Worm (Caenorhabditis elegans): Measurements from ENCODE around the gene F54B11.10.

Gene F54B11.10

ce11 chrX:13600136-13600535 lies 18.2 kb downstream of the F54B11.10 start, which contains the start of gene F54B11.7:
TSS of gene F54B11.7 (plus strand) at chrX:13600436.
- TF ChIP-seq C34F6.9 (tag; optimal IDR thresholded peaks at IDR 0.05) (no peak), ZK546.5 (tag; optimal IDR thresholded peaks at IDR 0.05) (no peak), gmeb-1 (tag; optimal IDR thresholded peaks at IDR 0.05) (no peak), nhr-237 (tag; optimal IDR thresholded peaks at IDR 0.05) (no peak), nhr-11 (tag; optimal IDR thresholded peaks at IDR 0.05) (no peak), Y55F3AM.14 (GFP tag; optimal IDR thresholded peaks at IDR 0.05) (no peak), ama-1 (optimal IDR thresholded peaks at IDR 0.05) (no peak), unc-55 (GFP tag; optimal IDR thresholded peaks at IDR 0.05) (no peak), R02D3.7 (tag; optimal IDR thresholded peaks at IDR 0.05) (no peak), dmd-4 (tag; optimal IDR thresholded peaks at IDR 0.05) (no peak), aly-2 (tag; optimal IDR thresholded peaks at IDR 0.05) (no peak), mdl-1 (tag; optimal IDR thresholded peaks at IDR 0.05) (no peak), nhr-10 (tag; optimal IDR thresholded peaks at IDR 0.05) (no peak), ztf-1 (GFP tag; conservative IDR thresholded peaks at IDR 0.05) (no peak)

DNA sequence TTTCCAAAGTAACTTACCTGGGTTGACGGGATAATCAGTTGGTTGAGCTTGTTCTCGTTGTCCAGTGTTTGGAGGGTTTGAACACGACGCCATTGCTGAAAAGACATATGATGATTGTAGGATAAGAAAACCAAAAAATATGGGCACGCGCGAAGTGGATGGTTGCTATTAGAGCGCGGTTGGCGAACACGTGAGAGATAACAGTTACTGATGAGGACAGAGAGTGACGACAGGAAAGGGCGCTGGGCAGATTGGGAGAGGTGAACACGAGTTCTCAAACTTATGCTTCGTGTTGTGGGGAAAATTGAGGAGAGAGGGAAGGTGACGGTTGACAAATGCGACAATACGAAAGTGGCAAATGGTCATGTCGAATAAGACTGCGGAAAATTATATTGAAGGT lies 21.9 kb downstream of the F54B11.10 start, which contains the start of gene F54B11.8:
Gene F54B11.8 (minus strand): TSS at position 101 of the 400 bp plus-strand sequence.
- TF ChIP-seq peb-1 (tag; optimal IDR thresholded peaks at IDR 0.05) (no peak), snpc-4 (tag; optimal IDR thresholded peaks at IDR 0.05) (no peak), blmp-1 (tag; optimal IDR thresholded peaks at IDR 0.05; ENCODE audit: insufficient read depth) (no peak), skn-1 (tag; optimal IDR thresholded peaks at IDR 0.05) (no peak)

DNA sequence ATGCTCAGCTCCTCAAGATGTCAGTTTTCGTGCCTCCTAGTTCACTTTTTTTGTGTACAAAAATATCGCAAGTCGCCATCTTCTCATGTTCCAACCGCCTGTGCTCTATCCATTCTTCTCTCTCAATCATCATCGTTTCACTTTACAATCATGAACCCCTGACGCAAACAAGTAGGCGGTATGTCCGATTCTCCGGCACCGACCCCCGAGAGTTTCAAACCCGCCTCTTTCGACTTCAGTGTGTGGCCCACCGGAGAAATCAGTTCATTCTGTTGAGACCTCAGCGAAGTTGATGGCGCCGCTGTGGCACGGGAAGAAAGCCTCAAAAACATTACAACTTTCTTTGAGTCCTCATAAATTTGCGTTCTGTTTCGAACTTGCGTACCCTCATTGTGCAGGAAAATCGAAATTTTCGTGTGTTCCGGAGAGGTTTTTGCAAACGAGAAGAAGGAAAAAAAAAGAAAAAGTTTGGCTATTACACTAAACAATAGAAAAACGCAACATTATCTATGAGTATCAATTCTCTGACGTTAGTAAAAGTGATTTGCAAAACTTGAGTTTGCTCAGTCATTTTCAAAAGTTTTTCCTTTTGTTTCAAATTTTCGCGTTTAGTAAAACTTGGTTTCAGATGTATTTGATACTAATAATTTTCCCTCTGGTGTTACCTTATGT lies 23.2 kb downstream of the F54B11.10 start, which contains the start of gene F54B11.9:
Gene F54B11.9 (plus strand): TSS at position 622 of the 672 bp plus-strand sequence.
- TF ChIP-seq ceh-16 (tag; optimal IDR thresholded peaks at IDR 0.05) (no peak), aly-2 (tag; optimal IDR thresholded peaks at IDR 0.05) (no peak), nhr-10 (tag; optimal IDR thresholded peaks at IDR 0.05) (no peak), alr-1 (tag; optimal IDR thresholded peaks at IDR 0.05) (no peak), nhr-237 (tag; optimal IDR thresholded peaks at IDR 0.05) (no peak), unc-62 (GFP tag; optimal IDR thresholded peaks at IDR 0.05) (no peak), fos-1 (tag; optimal IDR thresholded peaks at IDR 0.05) (no peak), nhr-129 (tag; optimal IDR thresholded peaks at IDR 0.05) (peak; percentile 59), lsy-2 (tag; optimal IDR thresholded peaks at IDR 0.05) (no peak), F13H6.1 (tag; optimal IDR thresholded peaks at IDR 0.05) (peak; percentile 43), mab-5 (tag; optimal IDR thresholded peaks at IDR 0.05) (no peak), dmd-4 (tag; optimal IDR thresholded peaks at IDR 0.05) (no peak), nhr-21 (tag; optimal IDR thresholded peaks at IDR 0.05) (no peak), nhr-23 (tag; optimal IDR thresholded peaks at IDR 0.05) (no peak), nhr-6 (tag; optimal IDR thresholded peaks at IDR 0.05) (no peak), ztf-11 (tag; optimal IDR thresholded peaks at IDR 0.05) (no peak)

DNA sequence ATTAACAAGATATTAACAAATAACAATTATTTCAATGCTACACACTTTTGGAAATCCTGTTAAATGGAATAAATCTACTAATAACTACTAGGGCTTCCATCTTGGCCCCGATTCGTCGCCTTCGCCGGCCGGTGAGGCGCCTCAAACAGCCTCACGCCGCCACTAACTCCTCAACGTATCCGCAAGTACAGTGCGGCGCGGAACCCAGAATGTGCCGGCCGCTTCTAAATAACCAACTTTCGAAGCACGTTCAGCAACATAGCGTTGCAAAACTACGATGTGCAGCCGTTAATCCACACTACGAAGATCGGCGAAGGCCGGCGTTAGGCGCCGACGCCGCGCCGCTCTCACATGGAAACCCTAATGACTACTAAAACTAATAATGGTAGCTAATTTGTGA lies 23.9 kb downstream of the F54B11.10 start:
- peak; percentile 26 for TF ChIP-seq snpc-4 (tag; optimal IDR thresholded peaks at IDR 0.05)
- no peak for TF ChIP-seq lin-39 (tag; optimal IDR thresholded peaks at IDR 0.05)

DNA sequence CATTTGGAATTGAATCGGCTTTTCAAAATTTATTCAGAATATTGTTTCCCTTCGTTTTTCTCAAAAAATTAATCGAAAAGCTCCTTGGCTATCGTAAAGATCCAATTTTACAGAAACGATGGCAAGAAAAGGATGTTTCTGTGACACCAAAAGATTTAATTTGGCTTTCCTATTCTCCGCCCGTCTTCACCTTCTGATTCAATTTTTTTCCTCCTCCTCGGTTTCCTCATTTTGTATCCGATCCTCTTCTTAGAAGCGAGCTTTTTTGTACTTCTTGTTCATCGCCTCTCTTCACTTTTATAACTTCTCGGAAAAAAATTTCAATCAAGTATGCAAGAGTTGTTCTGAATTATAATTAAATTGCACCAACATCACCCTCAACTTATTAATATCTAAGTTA lies 28.1 kb downstream of the F54B11.10 start:
- no peak for TF ChIP-seq elt-3 (tag; optimal IDR thresholded peaks at IDR 0.05)
- TF ChIP-seq lin-11 (tag; optimal IDR thresholded peaks at IDR 0.05), result no peak
- no peak for TF ChIP-seq lsy-2 (tag; optimal IDR thresholded peaks at IDR 0.05)
- no peak for TF ChIP-seq alr-1 (tag; optimal IDR thresholded peaks at IDR 0.05)
- TF ChIP-seq Y55F3AM.14 (GFP tag; optimal IDR thresholded peaks at IDR 0.05), result no peak
- no peak for TF ChIP-seq sma-9 (GFP tag; optimal IDR thresholded peaks at IDR 0.05)
- no peak for TF ChIP-seq sma-9 (tag; optimal IDR thresholded peaks at IDR 0.05)
- TF ChIP-seq ama-1 (optimal IDR thresholded peaks at IDR 0.05), result no peak
- no peak for TF ChIP-seq F13H6.1 (tag; optimal IDR thresholded peaks at IDR 0.05)
- no peak for TF ChIP-seq nhr-77 (tag; optimal IDR thresholded peaks at IDR 0.05)
- no peak for TF ChIP-seq nhr-25 (tag; optimal IDR thresholded peaks at IDR 0.05)
- TF ChIP-seq mdl-1 (tag; optimal IDR thresholded peaks at IDR 0.05), result no peak
- TF ChIP-seq nhr-237 (tag; optimal IDR thresholded peaks at IDR 0.05), result no peak
- no peak for TF ChIP-seq mab-5 (tag; optimal IDR thresholded peaks at IDR 0.05)
- no peak for TF ChIP-seq crh-2 (tag; optimal IDR thresholded peaks at IDR 0.05)

Data from whole organism, L2 larva.